Fruit fly (Drosophila melanogaster): ENCODE measurements around the gene Meltrin.

Meltrin gene

DNA sequence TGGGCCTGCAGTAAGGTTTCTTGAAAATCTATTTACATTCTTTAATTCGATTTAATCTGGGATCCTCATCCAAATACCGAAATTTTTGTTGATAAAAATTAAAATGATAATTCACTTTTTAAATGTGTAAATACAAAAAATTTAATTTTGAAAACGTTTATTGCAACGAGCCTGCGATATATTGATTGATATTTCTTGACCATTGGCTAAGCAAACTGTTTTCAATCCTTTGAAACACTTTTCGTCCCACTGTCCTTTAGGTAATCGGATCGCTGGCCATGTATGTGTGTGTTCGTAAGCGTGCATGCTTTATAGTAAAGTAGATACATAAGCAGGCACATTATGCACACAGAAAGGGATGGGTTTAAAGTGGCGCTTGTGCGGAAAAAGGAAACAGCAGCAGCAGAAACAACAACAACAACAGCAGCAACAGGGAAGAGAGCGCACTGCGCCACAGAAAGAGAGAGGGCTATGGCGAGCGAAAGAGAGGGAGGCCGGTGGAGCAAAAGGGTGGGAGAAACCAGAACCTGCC is 72.9 kb downstream of the Meltrin start (continued):
- peak; percentile 9 for TF ChIP-seq ind (GFP tag; optimal IDR thresholded peaks at IDR 0.05)
- TF ChIP-seq oc (tag; optimal IDR thresholded peaks at IDR 0.05), result peak; percentile 3
- TF ChIP-seq dpn (GFP tag; optimal IDR thresholded peaks at IDR 0.05), result peak; percentile 7 to 41
- no peak for TF ChIP-seq Hand (GFP tag; optimal IDR thresholded peaks at IDR 0.05)
- peak; percentile 13 for TF ChIP-seq CG10654 (GFP tag; optimal IDR thresholded peaks at IDR 0.05)
- TF ChIP-seq HLH3B (GFP tag; IDR thresholded peaks at IDR 0.05), result peak; percentile 40; the same call in 1 of the 2 replicates
- TF ChIP-seq Sox100B (GFP tag; optimal IDR thresholded peaks at IDR 0.05), result peak; percentile 13
- TF ChIP-seq CG17385 (GFP tag; optimal IDR thresholded peaks at IDR 0.05), result peak; percentile 25
- TF ChIP-seq CG11093 (GFP tag; IDR thresholded peaks at IDR 0.05), result no peak
- peak; percentile 20 for TF ChIP-seq kay (GFP tag; optimal IDR thresholded peaks at IDR 0.05)
- peak; percentile 55 for TF ChIP-seq cg (GFP tag; optimal IDR thresholded peaks at IDR 0.05)
- TF ChIP-seq CG4707 (GFP tag; optimal IDR thresholded peaks at IDR 0.05), result peak; percentile 92
- TF ChIP-seq CG31224 (GFP tag; IDR thresholded peaks at IDR 0.05), result no peak
- TF ChIP-seq CG17328 (GFP tag; IDR thresholded peaks at IDR 0.05), result no peak
- no peak for TF ChIP-seq Ets97D (GFP tag; optimal IDR thresholded peaks at IDR 0.05)
- TF ChIP-seq CG10979 (tag; optimal IDR thresholded peaks at IDR 0.05), result peak; percentile 62
- peak; percentile 70 for TF ChIP-seq CG9727 (GFP tag; optimal IDR thresholded peaks at IDR 0.05)
- TF ChIP-seq zfh1 (GFP tag; IDR thresholded peaks at IDR 0.05), result peak; percentile 55; the same call in 2 of the 3 replicates
- TF ChIP-seq Trl (optimal IDR thresholded peaks at IDR 0.05), result peak; percentile 59 to 62
- TF ChIP-seq Trl (GFP tag; optimal IDR thresholded peaks at IDR 0.05), result no peak
- TF ChIP-seq vfl (GFP tag; optimal IDR thresholded peaks at IDR 0.05), result no peak
- TF ChIP-seq jumu (GFP tag; optimal IDR thresholded peaks at IDR 0.05), result peak; percentile 15
- TF ChIP-seq Awh (GFP tag; IDR thresholded peaks at IDR 0.05), result 0 out of 2 replicates have a peak, but pooled peaks have one; percentile 19
- peak; percentile 24 for TF ChIP-seq CG2116 (GFP tag; optimal IDR thresholded peaks at IDR 0.05)
- peak; percentile 42; the same call in 1 of the 2 replicates for TF ChIP-seq ara (GFP tag; IDR thresholded peaks at IDR 0.05)
- TF ChIP-seq Ssrp (tag; optimal IDR thresholded peaks at IDR 0.05), result peak; percentile 63
- TF ChIP-seq ssp (GFP tag; IDR thresholded peaks at IDR 0.05), result no peak
- TF ChIP-seq CG1603 (tag; optimal IDR thresholded peaks at IDR 0.05), result peak; percentile 28
- no peak for TF ChIP-seq CG6175 (GFP tag; IDR thresholded peaks at IDR 0.05)
- peak; percentile 26 for TF ChIP-seq Usf (GFP tag; optimal IDR thresholded peaks at IDR 0.05)
- TF ChIP-seq CG17802 (tag; optimal IDR thresholded peaks at IDR 0.05), result no peak
- peak; percentile 19 for TF ChIP-seq CG16863 (GFP tag; optimal IDR thresholded peaks at IDR 0.05)
- TF ChIP-seq CG18619 (GFP tag; optimal IDR thresholded peaks at IDR 0.05), result peak; percentile 15
- no peak for TF ChIP-seq sr (GFP tag; IDR thresholded peaks at IDR 0.05)
- TF ChIP-seq Sox102F (GFP tag; optimal IDR thresholded peaks at IDR 0.05), result peak; percentile 64
- no peak for TF ChIP-seq B-H2 (GFP tag; optimal IDR thresholded peaks at IDR 0.05)
- no peak for TF ChIP-seq CG18011 (GFP tag; optimal IDR thresholded peaks at IDR 0.05)
- TF ChIP-seq croc (GFP tag; conservative IDR thresholded peaks at IDR 0.05), result peak; percentile 40; the same call in 1 of the 3 replicates
- TF ChIP-seq Mad (GFP tag; optimal IDR thresholded peaks at IDR 0.05), result peak; percentile 36
- peak; percentile 84 for TF ChIP-seq CG2712 (tag; optimal IDR thresholded peaks at IDR 0.05)
- peak; percentile 97 for TF ChIP-seq sens (GFP tag)
- TF ChIP-seq CG10431 (GFP tag; optimal IDR thresholded peaks at IDR 0.05), result peak; percentile 45
- no peak for TF ChIP-seq Nf-YC (tag; optimal IDR thresholded peaks at IDR 0.05)
- peak; percentile 61 for TF ChIP-seq Atf-2 (GFP tag; optimal IDR thresholded peaks at IDR 0.05)
- TF ChIP-seq gsb-n (tag; optimal IDR thresholded peaks at IDR 0.05), result peak; percentile 74
- peak; percentile 4 for TF ChIP-seq CG12155 (GFP tag; optimal IDR thresholded peaks at IDR 0.05)
- peak; percentile 19 for TF ChIP-seq CG30431 (GFP tag; optimal IDR thresholded peaks at IDR 0.05)
- TF ChIP-seq inv (GFP tag; IDR thresholded peaks at IDR 0.05; ENCODE audit: partially characterized antibody), result no peak
- no peak for TF ChIP-seq Nf-YA (GFP tag; IDR thresholded peaks at IDR 0.05)
- peak; percentile 70 for TF ChIP-seq CG7839 (tag; optimal IDR thresholded peaks at IDR 0.05)
- TF ChIP-seq twi (tag; optimal IDR thresholded peaks at IDR 0.05), result peak; percentile 11

Data from whole organism, embryonic.